Worm (Caenorhabditis elegans) whole organism, midembryonic: ENCODE results near the gene srv-10.
A peak's percentile ranks its signal among the peaks of the same experiment; 100 is the strongest.

ENCODE experiments used
- T22C8.4 ChIP-seq: fragments of 200-800 bp; sonication (Bioruptor generic); IDR thresholded peaks from 2 replicates; pipeline ENCODE4 v1.3.6; 2022; ENCODE audit warnings: missing genetic modification characterization, missing compliant biosample characterization
- cog-1 ChIP-seq: sonication (generic microtip); optimal IDR thresholded peaks from 2 replicates; lab custom pipeline; 2016; ENCODE audit warnings: missing genetic modification characterization, missing compliant biosample characterization
- flt-1 ChIP-seq: fragments of 200-800 bp; sonication (Bioruptor generic); IDR thresholded peaks from 2 replicates; pipeline ENCODE4 v1.3.6; 2022; ENCODE audit warnings: missing genetic modification characterization, missing compliant biosample characterization
- klf-2 ChIP-seq: fragments of 200-800 bp; sonication (Bioruptor generic); conservative IDR thresholded peaks from 2 replicates; pipeline ENCODE4 v1.3.6; 2022; ENCODE audit warnings: missing genetic modification reagents, missing genetic modification characterization, missing compliant biosample characterization
- med-1 ChIP-seq: sonication (generic microtip); optimal IDR thresholded peaks from 2 replicates; lab custom pipeline; 2017; ENCODE audit warnings: missing genetic modification characterization, mild to moderate bottlenecking, missing compliant biosample characterization, antibody characterized with exemption, missing genetic modification reagents; ENCODE audit not compliant: insufficient read depth
- ref-1 ChIP-seq: fragments of 200-800 bp; sonication (Bioruptor generic); conservative IDR thresholded peaks from 2 replicates; pipeline ENCODE4 v1.3.6; 2022; ENCODE audit warnings: missing genetic modification reagents, missing genetic modification characterization, missing compliant biosample characterization
- tab-1 ChIP-seq: fragments of 200-800 bp; sonication (Bioruptor generic); IDR thresholded peaks from 2 replicates; pipeline ENCODE4 v1.3.6; 2022; ENCODE audit warnings: missing genetic modification characterization, missing compliant biosample characterization
- ztf-23 ChIP-seq: fragments of 200-800 bp; sonication (Bioruptor generic); IDR thresholded peaks from 2 replicates; pipeline ENCODE4 v1.3.6; 2022; ENCODE audit warnings: missing genetic modification reagents, missing genetic modification characterization, missing compliant biosample characterization
- ztf-29 ChIP-seq: fragments of 200-800 bp; sonication (Bioruptor generic); IDR thresholded peaks from 2 replicates; pipeline ENCODE4 v1.3.6; 2022; ENCODE audit warnings: missing genetic modification reagents, missing genetic modification characterization, missing compliant biosample characterization

srv-10 gene

DNA sequence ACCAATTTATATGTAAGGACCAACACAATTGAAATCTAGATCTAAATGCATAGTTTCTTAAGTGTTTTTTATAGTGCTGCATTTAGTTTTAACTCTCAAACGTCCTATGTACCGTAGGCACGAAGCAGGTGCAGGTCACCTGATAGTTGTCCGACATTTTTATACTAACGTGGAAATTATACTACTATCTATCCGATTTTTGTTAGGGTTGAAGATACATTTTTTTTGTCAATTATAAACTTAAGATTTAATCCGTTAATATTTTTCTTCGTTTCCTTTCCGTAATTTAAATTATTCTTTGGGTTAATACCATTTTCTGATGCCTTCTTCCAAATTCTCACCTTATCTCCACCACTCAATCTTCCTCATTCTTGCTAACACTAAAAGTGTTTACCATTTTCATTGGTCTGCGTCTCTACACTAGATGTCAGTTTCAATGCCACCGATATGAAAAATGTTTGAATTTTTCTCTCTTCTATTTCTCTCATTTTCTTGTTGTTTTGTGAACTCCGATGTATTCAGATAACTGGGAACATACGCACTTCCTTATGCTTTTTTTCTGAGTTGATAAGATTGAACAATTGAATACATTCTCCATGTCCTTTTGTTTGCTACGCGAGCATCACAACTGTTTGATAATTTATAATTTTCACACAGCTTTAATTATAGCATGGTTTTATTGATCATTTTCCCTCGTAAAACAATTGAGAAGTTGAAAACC is 21.7 kb downstream of the srv-10 start, which contains the start of gene Y2H9A.4:
TSS of gene Y2H9A.4 (plus strand) at position 671 of the 721 bp plus-strand sequence.
- TF ChIP-seq ztf-23 (GFP tag; lab: Robert Waterston, UW) (no peak), tab-1 (GFP tag; lab: Robert Waterston, UW) (no peak), cog-1 (tag; lab: Kevin White, UChicago) (no peak), flt-1 (GFP tag; lab: Robert Waterston, UW) (no peak), med-1 (no peak), klf-2 (GFP tag; lab: Robert Waterston, UW) (no peak), T22C8.4 (GFP tag; lab: Robert Waterston, UW) (no peak), ref-1 (GFP tag; lab: Robert Waterston, UW) (no peak), ztf-29 (no peak)

DNA sequence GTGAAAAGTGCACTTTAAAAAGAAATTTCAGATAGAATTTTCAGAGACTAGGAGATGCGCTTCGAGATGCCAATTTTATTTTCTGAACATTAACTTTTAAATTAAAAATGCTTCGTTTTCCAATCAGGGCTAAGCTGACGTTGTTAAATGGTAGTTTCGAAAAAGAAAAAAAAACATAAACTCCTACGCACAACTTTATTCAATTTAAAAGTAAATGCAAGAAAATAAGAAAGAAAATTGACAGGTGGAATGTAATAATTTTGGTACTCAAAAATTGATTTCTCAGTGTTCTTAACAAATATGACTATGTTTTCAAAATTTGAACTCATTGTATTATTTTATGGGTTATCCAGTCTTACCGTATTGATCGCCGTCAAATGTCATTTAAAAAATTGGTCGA is 29.6 kb downstream of the srv-10 start, which contains the start of gene lurp-2:
TSS of gene lurp-2 (plus strand) at position 301 of the 400 bp plus-strand sequence.
- TF ChIP-seq ztf-29: no peak

DNA sequence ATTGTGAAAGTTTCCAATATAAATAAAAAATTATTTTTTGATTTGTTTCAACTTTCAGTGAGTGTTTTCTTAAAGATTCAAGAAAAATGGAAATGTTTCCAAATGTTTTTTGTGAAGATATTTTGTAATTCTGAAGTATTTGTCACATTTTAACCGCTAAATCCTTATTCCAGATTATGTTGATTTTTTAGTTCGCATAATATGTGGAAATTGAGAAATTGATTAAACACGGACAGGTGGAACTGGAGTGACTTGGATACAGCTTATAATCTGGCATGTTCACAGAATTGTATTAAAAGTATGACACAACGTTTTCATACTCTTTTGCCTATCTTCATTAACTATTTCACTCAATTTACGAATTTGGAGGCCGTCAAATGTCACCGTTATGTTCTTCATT is 31.7 kb downstream of the srv-10 start, which contains the start of gene lurp-3:
TSS of gene lurp-3 (plus strand) at position 301 of the 400 bp plus-strand sequence.
- no peak for TF ChIP-seq ref-1 (GFP tag; lab: Robert Waterston, UW)
- TF ChIP-seq flt-1 (GFP tag; lab: Robert Waterston, UW): no peak
- TF ChIP-seq ztf-29: no peak
- TF ChIP-seq tab-1 (GFP tag; lab: Robert Waterston, UW): no peak
- no peak for TF ChIP-seq klf-2 (GFP tag; lab: Robert Waterston, UW)
- no peak for TF ChIP-seq ztf-23 (GFP tag; lab: Robert Waterston, UW)
- no peak for TF ChIP-seq med-1
- TF ChIP-seq cog-1 (tag; lab: Kevin White, UChicago): no peak
- no peak for TF ChIP-seq T22C8.4 (GFP tag; lab: Robert Waterston, UW)

DNA sequence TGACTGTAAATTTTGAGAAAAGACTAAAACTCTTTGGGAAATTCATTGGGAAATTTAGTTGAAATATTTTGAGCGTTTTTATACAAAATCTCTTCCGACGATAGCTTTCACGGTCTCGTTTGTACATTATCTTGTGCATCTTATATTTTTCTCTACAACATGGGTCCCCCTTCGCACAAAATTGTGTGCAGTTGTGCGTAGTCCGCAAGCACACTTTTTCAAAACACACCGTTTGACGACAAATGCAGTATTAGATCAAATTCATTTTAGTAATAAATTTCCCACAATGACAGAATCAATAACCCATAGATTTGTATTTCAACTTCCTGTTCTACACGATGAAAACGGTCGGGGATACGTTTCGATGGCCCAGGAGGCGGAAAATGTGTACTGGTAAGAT is 34.1 kb downstream of the srv-10 start, which contains the start of gene F25H9.2:
TSS of gene F25H9.2 (plus strand) at position 226 of the 400 bp plus-strand sequence.
- no peak for TF ChIP-seq med-1
- TF ChIP-seq klf-2 (GFP tag; lab: Robert Waterston, UW): no peak
- TF ChIP-seq T22C8.4 (GFP tag; lab: Robert Waterston, UW): no peak
- TF ChIP-seq flt-1 (GFP tag; lab: Robert Waterston, UW): no peak
- no peak for TF ChIP-seq tab-1 (GFP tag; lab: Robert Waterston, UW)
- TF ChIP-seq cog-1 (tag; lab: Kevin White, UChicago): no peak
- no peak for TF ChIP-seq ref-1 (GFP tag; lab: Robert Waterston, UW)
- TF ChIP-seq ztf-23 (GFP tag; lab: Robert Waterston, UW): no peak
- TF ChIP-seq ztf-29: no peak

DNA sequence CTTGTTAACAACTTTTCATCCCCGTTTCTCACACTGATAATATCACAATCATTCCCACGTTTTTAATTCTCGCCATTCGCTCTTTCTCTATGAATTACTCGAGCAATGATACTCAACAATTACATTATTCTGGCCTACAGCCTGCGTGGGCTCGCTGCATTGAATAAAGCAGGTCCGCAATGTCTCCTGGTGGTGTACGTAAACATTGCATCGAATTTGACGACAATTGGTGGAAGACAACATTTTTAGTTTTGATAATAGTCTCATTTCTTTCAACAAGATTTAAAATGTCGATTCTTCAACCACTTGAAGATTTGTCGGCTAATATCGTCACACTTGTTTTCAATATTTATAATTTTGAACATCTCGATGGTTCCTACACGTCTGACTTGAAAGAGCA is 35.6 kb downstream of the srv-10 start, which contains the start of gene bath-39:
TSS of gene bath-39 (plus strand) at position 137 of the 400 bp plus-strand sequence.
- TF ChIP-seq ztf-29: no peak
- TF ChIP-seq med-1: no peak

DNA sequence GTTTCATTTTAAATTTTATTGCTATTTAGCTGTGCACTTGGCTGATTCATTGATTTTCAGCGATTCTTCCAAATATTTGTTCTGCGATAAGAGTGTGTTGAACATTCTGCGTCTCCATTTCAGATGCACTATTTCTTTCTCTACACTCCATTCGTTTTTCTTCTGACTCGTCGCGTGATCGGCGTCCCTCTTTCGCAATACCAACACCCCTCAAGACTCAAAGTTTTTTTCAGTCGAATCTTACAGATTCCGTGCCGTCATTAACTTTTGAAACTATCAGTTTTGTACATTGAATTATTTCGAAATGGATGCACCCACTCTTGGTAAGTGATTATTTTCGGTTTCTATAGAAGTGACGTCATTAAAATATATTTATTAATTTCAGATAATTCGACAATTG is 39.3 kb downstream of the srv-10 start, which contains the start of gene frm-10:
TSS of gene frm-10 (plus strand) at position 234 of the 400 bp plus-strand sequence.
- TF ChIP-seq cog-1 (tag; lab: Kevin White, UChicago): no peak
- TF ChIP-seq T22C8.4 (GFP tag; lab: Robert Waterston, UW): no peak
- TF ChIP-seq med-1: no peak
- no peak for TF ChIP-seq ref-1 (GFP tag; lab: Robert Waterston, UW)
- TF ChIP-seq ztf-29: no peak
- TF ChIP-seq ztf-23 (GFP tag; lab: Robert Waterston, UW): no peak
- TF ChIP-seq tab-1 (GFP tag; lab: Robert Waterston, UW): no peak
- no peak for TF ChIP-seq flt-1 (GFP tag; lab: Robert Waterston, UW)
- no peak for TF ChIP-seq klf-2 (GFP tag; lab: Robert Waterston, UW)

DNA sequence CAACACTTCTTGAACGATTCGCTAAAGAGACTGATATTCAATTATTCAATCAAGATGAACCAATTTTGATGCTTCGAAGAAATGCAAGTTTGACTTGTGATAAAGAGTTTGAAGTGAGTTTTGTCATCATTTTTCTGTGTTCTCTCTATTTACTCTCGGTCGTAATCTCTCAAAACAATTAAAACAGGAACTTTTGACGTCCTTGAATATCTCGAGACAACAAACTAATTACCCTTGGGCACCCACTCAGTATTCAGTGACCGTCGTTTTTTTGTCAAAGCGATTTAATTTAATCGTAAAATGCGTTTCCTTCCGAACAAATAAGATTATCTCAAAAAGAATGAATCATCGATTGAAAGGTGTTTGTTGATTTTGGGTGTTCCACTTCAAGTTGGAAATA is 40.4 kb downstream of the srv-10 start:
- TF ChIP-seq flt-1 (GFP tag; lab: Robert Waterston, UW): no peak
- TF ChIP-seq med-1: no peak
- TF ChIP-seq cog-1 (tag; lab: Kevin White, UChicago): no peak
- no peak for TF ChIP-seq klf-2 (GFP tag; lab: Robert Waterston, UW)
- no peak for TF ChIP-seq ztf-29
- TF ChIP-seq ztf-23 (GFP tag; lab: Robert Waterston, UW): no peak
- no peak for TF ChIP-seq T22C8.4 (GFP tag; lab: Robert Waterston, UW)
- no peak for TF ChIP-seq tab-1 (GFP tag; lab: Robert Waterston, UW)
- no peak for TF ChIP-seq ref-1 (GFP tag; lab: Robert Waterston, UW)

DNA sequence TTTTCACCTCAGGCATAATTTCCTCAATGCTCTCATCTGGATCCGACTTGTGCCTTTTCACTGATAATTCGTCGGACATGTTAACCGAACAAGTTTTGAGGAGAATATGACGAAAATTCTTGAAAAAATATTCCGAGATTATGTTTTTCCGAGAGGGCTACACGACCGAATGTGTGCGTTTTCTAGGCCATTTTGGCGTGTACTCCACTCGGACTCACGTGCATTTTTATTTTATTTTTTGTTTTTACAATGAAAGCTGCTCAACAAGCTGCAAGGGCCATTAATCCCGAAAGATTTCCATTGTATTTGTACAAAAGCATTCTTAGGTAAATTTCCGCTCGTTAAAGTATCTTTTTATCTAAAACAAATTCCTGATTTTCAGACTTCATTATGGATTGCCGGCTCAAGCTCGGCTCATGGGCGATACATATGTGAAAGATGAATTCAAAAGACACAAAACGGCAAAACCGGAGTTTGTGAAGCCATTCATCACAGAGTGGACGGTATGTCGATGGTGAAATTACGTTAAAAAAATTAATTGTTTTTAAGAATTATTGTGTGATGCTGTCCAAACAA is 44.6 kb downstream of the srv-10 start, which contains the start of the genes F25H9.6 and F25H9.7:
TSS of gene F25H9.6 (minus strand) at position 172 of the 576 bp plus-strand sequence.
TSS of gene F25H9.7 (plus strand) at position 187 of the 576 bp plus-strand sequence.
- TF ChIP-seq ref-1 (GFP tag; lab: Robert Waterston, UW): no peak
- TF ChIP-seq cog-1 (tag; lab: Kevin White, UChicago): peak; percentile 31
- peak; percentile 65; the same call in 1 of the 2 replicates for TF ChIP-seq flt-1 (GFP tag; lab: Robert Waterston, UW)
- TF ChIP-seq ztf-23 (GFP tag; lab: Robert Waterston, UW): peak; percentile 76; the same call in 1 of the 2 replicates

DNA sequence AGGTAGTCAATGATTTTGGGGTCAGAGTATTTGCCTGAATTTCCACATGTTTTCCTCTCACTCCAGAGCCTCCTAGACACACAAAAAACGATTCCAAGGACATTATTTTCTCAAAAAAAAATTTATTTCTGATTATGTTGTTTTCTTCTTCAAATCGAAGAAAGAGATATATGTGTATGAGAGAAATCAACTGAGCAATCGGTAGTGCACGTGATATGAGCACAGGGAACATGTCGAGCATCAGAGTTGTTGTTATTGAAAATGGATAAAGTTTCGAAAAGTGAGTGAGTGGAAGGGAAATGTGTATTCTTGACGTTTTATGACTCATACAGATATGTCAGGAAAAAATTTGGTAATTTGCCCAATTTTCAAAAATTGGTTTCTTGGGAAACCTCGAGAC is 48.4 kb downstream of the srv-10 start:
- TF ChIP-seq klf-2 (GFP tag; lab: Robert Waterston, UW): no peak
- TF ChIP-seq tab-1 (GFP tag; lab: Robert Waterston, UW): no peak
- TF ChIP-seq ref-1 (GFP tag; lab: Robert Waterston, UW): no peak
- TF ChIP-seq flt-1 (GFP tag; lab: Robert Waterston, UW): no peak
- TF ChIP-seq med-1: no peak
- no peak for TF ChIP-seq ztf-23 (GFP tag; lab: Robert Waterston, UW)
- TF ChIP-seq cog-1 (tag; lab: Kevin White, UChicago): no peak
- TF ChIP-seq ztf-29: no peak
- TF ChIP-seq T22C8.4 (GFP tag; lab: Robert Waterston, UW): no peak
